Worm (Caenorhabditis elegans) whole organism, L2 larva: ENCODE measurements around the gene mthf-1.
A peak's percentile ranks its signal among the peaks of the same experiment; 100 is the strongest.

Source experiments
- C34F6.9 ChIP-seq: fragments of 150-350 bp; optimal IDR thresholded peaks from 2 replicates; lab custom pipeline; 2014; ENCODE audit warnings: missing biosample characterization, missing genetic modification characterization
- F13H6.1 ChIP-seq: sonication (generic microtip); optimal IDR thresholded peaks from 2 replicates; lab custom pipeline; 2016; ENCODE audit warnings: missing genetic modification characterization, missing compliant biosample characterization
- Y55F3AM.14 ChIP-seq: fragments of 200-800 bp; sonication (Bioruptor generic); optimal IDR thresholded peaks from 2 replicates; lab custom pipeline; 2018; ENCODE audit warnings: mild to moderate bottlenecking, missing genetic modification characterization, missing compliant biosample characterization
- alr-1 ChIP-seq: fragments of 150-350 bp; optimal IDR thresholded peaks from 2 replicates; lab custom pipeline; 2014; ENCODE audit warnings: missing biosample characterization, missing genetic modification characterization
- blmp-1 ChIP-seq: sonication (generic microtip); optimal IDR thresholded peaks from 2 replicates; lab custom pipeline; 2017; ENCODE audit warnings: missing genetic modification characterization, mild to moderate bottlenecking, missing compliant biosample characterization, antibody characterized with exemption, moderate library complexity; ENCODE audit not compliant: insufficient read depth
- ceh-16 ChIP-seq: fragments of 150-350 bp; optimal IDR thresholded peaks from 2 replicates; lab custom pipeline; 2014; ENCODE audit warnings: missing biosample characterization, missing genetic modification characterization
- ceh-82 ChIP-seq: fragments of 150-350 bp; optimal IDR thresholded peaks from 2 replicates; lab custom pipeline; 2014; ENCODE audit warnings: missing biosample characterization, missing genetic modification characterization
- crh-2 ChIP-seq: sonication (generic microtip); optimal IDR thresholded peaks from 2 replicates; lab custom pipeline; 2017; ENCODE audit warnings: missing biosample characterization, missing genetic modification characterization
- dmd-4 ChIP-seq: sonication (generic microtip); optimal IDR thresholded peaks from 2 replicates; lab custom pipeline; 2017; ENCODE audit warnings: missing biosample characterization, missing genetic modification characterization
- elt-1 ChIP-seq: fragments of 150-350 bp; optimal IDR thresholded peaks from 2 replicates; lab custom pipeline; 2014; ENCODE audit warnings: missing biosample characterization, missing genetic modification characterization
- elt-3 ChIP-seq: sonication (generic microtip); optimal IDR thresholded peaks from 2 replicates; lab custom pipeline; 2017; ENCODE audit warnings: missing biosample characterization, missing genetic modification characterization
- fos-1 ChIP-seq: fragments of 150-350 bp; optimal IDR thresholded peaks from 2 replicates; lab custom pipeline; 2014; ENCODE audit warnings: missing biosample characterization, missing genetic modification characterization
- gmeb-1 ChIP-seq: fragments of 150-350 bp; optimal IDR thresholded peaks from 2 replicates; lab custom pipeline; 2014; ENCODE audit warnings: missing biosample characterization, missing genetic modification characterization
- lin-11 ChIP-seq: fragments of 150-350 bp; sonication (generic microtip); optimal IDR thresholded peaks from 2 replicates; lab custom pipeline; 2014; ENCODE audit warnings: missing biosample characterization, missing genetic modification characterization, inconsistent platforms, mixed read lengths
- lin-13 ChIP-seq: fragments of 150-350 bp; optimal IDR thresholded peaks from 2 replicates; lab custom pipeline; 2014; ENCODE audit warnings: missing biosample characterization, missing genetic modification reagents, missing genetic modification characterization
- lsy-2 ChIP-seq, 2 experiments: fragments of 150-350 bp in 1 of 2; sonication (generic microtip) in 1 of 2; optimal IDR thresholded peaks; 2 replicates each; lab custom pipeline; 2014 to 2017; ENCODE audit warnings: missing biosample characterization in 2 of 2, missing genetic modification characterization in 2 of 2
- mab-5 ChIP-seq: fragments of 150-350 bp; optimal IDR thresholded peaks from 2 replicates; lab custom pipeline; 2014; ENCODE audit warnings: missing biosample characterization, missing genetic modification characterization
- nhr-10 ChIP-seq: sonication (generic microtip); optimal IDR thresholded peaks from 2 replicates; lab custom pipeline; 2017; ENCODE audit warnings: missing biosample characterization, missing genetic modification characterization
- nhr-11 ChIP-seq: fragments of 150-350 bp; optimal IDR thresholded peaks from 2 replicates; lab custom pipeline; 2014; ENCODE audit warnings: missing biosample characterization, missing genetic modification characterization
- nhr-12 ChIP-seq: fragments of 150-350 bp; optimal IDR thresholded peaks from 2 replicates; lab custom pipeline; 2014; ENCODE audit warnings: missing biosample characterization, missing genetic modification characterization
- nhr-129 ChIP-seq: fragments of 150-350 bp; optimal IDR thresholded peaks from 2 replicates; lab custom pipeline; 2014; ENCODE audit warnings: missing biosample characterization, missing genetic modification characterization
- nhr-25 ChIP-seq: fragments of 150-350 bp; sonication (generic microtip); optimal IDR thresholded peaks from 3 replicates; lab custom pipeline; 2014; ENCODE audit warnings: missing biosample characterization, missing genetic modification characterization
- nhr-6 ChIP-seq: fragments of 150-350 bp; optimal IDR thresholded peaks from 2 replicates; lab custom pipeline; 2014; ENCODE audit warnings: missing biosample characterization, missing genetic modification characterization
- nhr-77 ChIP-seq: fragments of 150-350 bp; optimal IDR thresholded peaks from 2 replicates; lab custom pipeline; 2014; ENCODE audit warnings: missing biosample characterization, missing genetic modification characterization
- skn-1 ChIP-seq: sonication (generic microtip); optimal IDR thresholded peaks from 2 replicates; lab custom pipeline; 2017; ENCODE audit warnings: missing biosample characterization, missing genetic modification characterization
- sma-3 ChIP-seq: sonication (generic microtip); optimal IDR thresholded peaks from 2 replicates; lab custom pipeline; 2016; ENCODE audit warnings: missing genetic modification reagents, missing genetic modification characterization, missing compliant biosample characterization
- sma-9 ChIP-seq, 2 experiments: fragments of 150-350 bp in 1 of 2; sonication (generic microtip) in 1 of 2; optimal IDR thresholded peaks; 2 replicates each; lab custom pipeline; 2014 to 2016; ENCODE audit warnings: missing genetic modification characterization in 2 of 2, mild to moderate bottlenecking in 1 of 2, missing biosample characterization in 1 of 2, missing compliant biosample characterization in 1 of 2, missing genetic modification reagents in 1 of 2, moderate library complexity in 1 of 2
- snpc-4 ChIP-seq: fragments of 150-350 bp; optimal IDR thresholded peaks from 2 replicates; lab custom pipeline; 2014; ENCODE audit warnings: missing biosample characterization, missing genetic modification characterization
- unc-55 ChIP-seq: fragments of 150-350 bp; sonication (generic microtip); optimal IDR thresholded peaks from 3 replicates; lab custom pipeline; 2014; ENCODE audit warnings: missing biosample characterization, missing genetic modification reagents, missing genetic modification characterization
- unc-62 ChIP-seq: fragments of 150-350 bp; optimal IDR thresholded peaks from 2 replicates; lab custom pipeline; 2014; ENCODE audit warnings: missing biosample characterization, missing genetic modification reagents, missing genetic modification characterization
- ztf-1 ChIP-seq: fragments of 200-800 bp; sonication (Bioruptor generic); conservative IDR thresholded peaks from 2 replicates; pipeline ENCODE4 v1.3.6; 2022; ENCODE audit warnings: missing genetic modification characterization, missing compliant biosample characterization
- ztf-11 ChIP-seq: sonication (generic microtip); optimal IDR thresholded peaks from 2 replicates; lab custom pipeline; 2017; ENCODE audit warnings: missing biosample characterization, missing genetic modification characterization

Gene mthf-1

ce11 chrII:7769254-7769653 lies 8.4 kb downstream of the mthf-1 start:
- TF ChIP-seq snpc-4 (no peak), lsy-2 (tag; optimal IDR thresholded peaks at IDR 0.05; lab: Kevin White, UChicago) (no peak), nhr-25 (tag; lab: Kevin White, UChicago) (peak; percentile 37)

- TF ChIP-seq nhr-12 (tag; lab: Kevin White, UChicago), result no peak
- TF ChIP-seq crh-2 (tag; lab: Kevin White, UChicago), result no peak
- no peak for TF ChIP-seq snpc-4
- no peak for TF ChIP-seq unc-62 (GFP tag; lab: Kevin White, UChicago)
- no peak for TF ChIP-seq nhr-10 (tag; lab: Kevin White, UChicago)
- TF ChIP-seq blmp-1 (tag; lab: Kevin White, UChicago), result no peak
- TF ChIP-seq elt-3 (tag; lab: Kevin White, UChicago), result no peak
- no peak for TF ChIP-seq gmeb-1 (tag; lab: Kevin White, UChicago)
- TF ChIP-seq, all 48 proteins: peak for 0
These were observed 12.2 kb downstream of the mthf-1 start, which contains the start of gene srh-39 for ce11 chrII:7765456-7765855. srh-39 (minus strand) TSS chrII:7765556.

ce11 chrII:7763569-7763968 lies 14.1 kb downstream of the mthf-1 start, which contains the start of gene B0228.9:
B0228.9 (minus strand) TSS chrII:7763669.
- no peak for TF ChIP-seq crh-2 (tag; lab: Kevin White, UChicago)
- no peak for TF ChIP-seq fos-1 (tag; lab: Kevin White, UChicago)
- TF ChIP-seq nhr-11 (tag; lab: Kevin White, UChicago), result no peak
- no peak for TF ChIP-seq lin-11 (tag; lab: Kevin White, UChicago)
- no peak for TF ChIP-seq ztf-11 (tag; lab: Kevin White, UChicago)
- TF ChIP-seq mab-5 (tag; lab: Kevin White, UChicago), result no peak
- no peak for TF ChIP-seq elt-1 (tag; lab: Kevin White, UChicago)
- no peak for TF ChIP-seq dmd-4 (tag; lab: Kevin White, UChicago)
- no peak for TF ChIP-seq alr-1 (tag; lab: Kevin White, UChicago)
- TF ChIP-seq nhr-129 (tag; lab: Kevin White, UChicago), result no peak
- TF ChIP-seq ceh-16 (tag; lab: Kevin White, UChicago), result no peak
- no peak for TF ChIP-seq nhr-6 (tag; lab: Kevin White, UChicago)

ce11 chrII:7761440-7761839 lies 16.2 kb downstream of the mthf-1 start, which contains the start of gene B0228.8:
B0228.8 (minus strand) TSS chrII:7761540.
- TF ChIP-seq elt-1 (tag; lab: Kevin White, UChicago), result no peak
- no peak for TF ChIP-seq lin-11 (tag; lab: Kevin White, UChicago)
- no peak for TF ChIP-seq lsy-2 (tag; optimal IDR thresholded peaks at IDR 0.05; lab: Kevin White, UChicago)

- no peak for TF ChIP-seq ceh-82 (tag; lab: Kevin White, UChicago)
- TF ChIP-seq lin-13, result peak; percentile 46
- TF ChIP-seq unc-62 (GFP tag; lab: Kevin White, UChicago), result no peak
- TF ChIP-seq sma-3 (GFP tag; lab: Kevin White, UChicago), result no peak
- peak in 1 of 2 experiments; percentile 64 for TF ChIP-seq lsy-2 (tag; optimal IDR thresholded peaks at IDR 0.05; lab: Kevin White, UChicago)
- peak; percentile 50 for TF ChIP-seq crh-2 (tag; lab: Kevin White, UChicago)
- peak; percentile 55 for TF ChIP-seq nhr-129 (tag; lab: Kevin White, UChicago)
- TF ChIP-seq sma-9 (GFP tag; optimal IDR thresholded peaks at IDR 0.05; lab: Kevin White, UChicago), result peak; percentile 61
- TF ChIP-seq sma-9 (tag; optimal IDR thresholded peaks at IDR 0.05; lab: Kevin White, UChicago), result no peak
- TF ChIP-seq elt-3 (tag; lab: Kevin White, UChicago), result no peak
- peak; percentile 37 for TF ChIP-seq fos-1 (tag; lab: Kevin White, UChicago)
- TF ChIP-seq F13H6.1 (tag; lab: Kevin White, UChicago), result no peak
- TF ChIP-seq skn-1, result peak; percentile 39
- TF ChIP-seq unc-55, result peak; percentile 57
- no peak for TF ChIP-seq ztf-1 (GFP tag; lab: Robert Waterston, UW)
- TF ChIP-seq C34F6.9 (tag; lab: Kevin White, UChicago), result peak; percentile 19
- TF ChIP-seq nhr-77, result no peak
- no peak for TF ChIP-seq Y55F3AM.14
These were observed 19.1 kb downstream of the mthf-1 start, which contains the start of gene B0228.7 for ce11 chrII:7758397-7759135. B0228.7 (minus strand) TSS chrII:7759023.
